Worm (Caenorhabditis elegans): ENCODE results near the gene nspg-13.

DNA sequence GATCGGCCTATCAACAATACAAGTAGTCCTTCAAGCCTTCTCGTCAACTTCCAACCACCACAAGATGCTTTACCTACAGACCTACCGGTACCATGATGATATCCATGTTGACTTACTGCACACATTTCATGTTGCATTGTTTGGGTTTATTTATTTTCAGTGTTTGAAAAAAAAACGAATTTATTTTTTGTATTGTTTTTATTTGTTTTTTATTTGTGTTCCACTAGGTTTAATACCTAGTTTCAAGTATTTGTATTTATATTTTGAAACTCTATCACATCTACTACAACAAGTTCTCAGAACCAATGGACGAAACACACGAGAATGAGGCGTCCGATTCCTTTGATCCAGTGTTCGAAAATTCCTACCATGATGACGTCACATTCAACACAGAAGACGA, 28.5 kb downstream of the nspg-13 start, which contains the start of gene vps-41:
- no peak for TF ChIP-seq lin-13 (GFP tag; optimal IDR thresholded peaks at IDR 0.05)
- TF ChIP-seq ces-1 (GFP tag; optimal IDR thresholded peaks at IDR 0.05), result no peak
